Worm (Caenorhabditis elegans) whole organism, L3 larva: ENCODE measurements around the gene gpa-12.

Source experiments
- ZK546.5 ChIP-seq: sonication (generic microtip); optimal IDR thresholded peaks from 2 replicates; lab custom pipeline; 2017; ENCODE audit warnings: missing biosample characterization, missing genetic modification characterization
- aly-2 ChIP-seq: fragments of 150-350 bp; optimal IDR thresholded peaks from 2 replicates; lab custom pipeline; 2014; ENCODE audit warnings: missing biosample characterization, missing genetic modification characterization
- ama-1 ChIP-seq: fragments of 150-350 bp; optimal IDR thresholded peaks from 2 replicates; lab custom pipeline; 2018
- ceh-82 ChIP-seq: fragments of 150-350 bp; optimal IDR thresholded peaks from 2 replicates; lab custom pipeline; 2014; ENCODE audit warnings: missing biosample characterization, missing genetic modification characterization
- ceh-9 ChIP-seq: sonication (generic microtip); optimal IDR thresholded peaks from 2 replicates; lab custom pipeline; 2018; ENCODE audit warnings: missing biosample characterization, missing genetic modification characterization
- daf-12 ChIP-seq: fragments of 150-350 bp; optimal IDR thresholded peaks from 2 replicates; lab custom pipeline; 2014; ENCODE audit warnings: missing biosample characterization, missing genetic modification reagents, missing genetic modification characterization
- egl-5 ChIP-seq: fragments of 150-350 bp; optimal IDR thresholded peaks from 2 replicates; lab custom pipeline; 2017; ENCODE audit warnings: missing biosample characterization, missing genetic modification reagents, missing genetic modification characterization, inconsistent platforms
- elt-1 ChIP-seq: fragments of 150-350 bp; optimal IDR thresholded peaks from 2 replicates; lab custom pipeline; 2014; ENCODE audit warnings: missing biosample characterization, missing genetic modification characterization
- elt-2 ChIP-seq: sonication (generic microtip); optimal IDR thresholded peaks from 2 replicates; lab custom pipeline; 2016; ENCODE audit warnings: missing genetic modification reagents, mild to moderate bottlenecking, missing genetic modification characterization, missing compliant biosample characterization
- fkh-10 ChIP-seq: sonication (generic microtip); optimal IDR thresholded peaks from 2 replicates; lab custom pipeline; 2017; ENCODE audit warnings: missing biosample characterization, missing genetic modification reagents, missing genetic modification characterization
- fkh-2 ChIP-seq: fragments of 150-350 bp; optimal IDR thresholded peaks from 2 replicates; lab custom pipeline; 2014; ENCODE audit warnings: missing biosample characterization, missing genetic modification reagents, missing genetic modification characterization
- hmg-11 ChIP-seq: sonication (generic microtip); optimal IDR thresholded peaks from 2 replicates; lab custom pipeline; 2016; ENCODE audit warnings: missing genetic modification characterization, missing compliant biosample characterization
- jun-1 ChIP-seq: fragments of 150-350 bp; optimal IDR thresholded peaks from 2 replicates; lab custom pipeline; 2014; ENCODE audit warnings: missing biosample characterization, missing genetic modification reagents, missing genetic modification characterization
- lin-15B ChIP-seq: fragments of 150-350 bp; optimal IDR thresholded peaks from 2 replicates; lab custom pipeline; 2014; ENCODE audit warnings: missing biosample characterization, missing genetic modification characterization
- lin-39 ChIP-seq: fragments of 150-350 bp; optimal IDR thresholded peaks from 2 replicates; lab custom pipeline; 2018; ENCODE audit warnings: missing biosample characterization, missing genetic modification reagents, missing genetic modification characterization
- lsy-12 ChIP-seq: sonication (generic microtip); optimal IDR thresholded peaks from 2 replicates; lab custom pipeline; 2016; ENCODE audit warnings: mild to moderate bottlenecking, missing genetic modification characterization, missing compliant biosample characterization
- mdl-1 ChIP-seq: fragments of 150-350 bp; optimal IDR thresholded peaks from 2 replicates; lab custom pipeline; 2014; ENCODE audit warnings: missing biosample characterization, missing genetic modification characterization
- mml-1 ChIP-seq: fragments of 150-350 bp; sonication (generic microtip); optimal IDR thresholded peaks from 3 replicates; lab custom pipeline; 2014; ENCODE audit warnings: missing biosample characterization, missing genetic modification characterization
- nfya-1 ChIP-seq: sonication (generic microtip); optimal IDR thresholded peaks from 2 replicates; lab custom pipeline; 2017; ENCODE audit warnings: missing genetic modification characterization, mild to moderate bottlenecking, missing compliant biosample characterization, antibody characterized with exemption, moderate library complexity; ENCODE audit not compliant: insufficient read depth
- nhr-11 ChIP-seq: fragments of 150-350 bp; optimal IDR thresholded peaks from 2 replicates; lab custom pipeline; 2014; ENCODE audit warnings: missing biosample characterization, missing genetic modification characterization
- nhr-12 ChIP-seq: fragments of 150-350 bp; optimal IDR thresholded peaks from 2 replicates; lab custom pipeline; 2014; ENCODE audit warnings: missing biosample characterization, missing genetic modification characterization
- nhr-23 ChIP-seq: fragments of 150-350 bp; optimal IDR thresholded peaks from 2 replicates; lab custom pipeline; 2014; ENCODE audit warnings: missing biosample characterization, missing genetic modification reagents, missing genetic modification characterization
- nhr-237 ChIP-seq: fragments of 150-350 bp; optimal IDR thresholded peaks from 2 replicates; lab custom pipeline; 2014; ENCODE audit warnings: missing biosample characterization, missing genetic modification characterization
- nhr-43 ChIP-seq: sonication (generic microtip); optimal IDR thresholded peaks from 2 replicates; lab custom pipeline; 2016; ENCODE audit warnings: mild to moderate bottlenecking, missing genetic modification characterization, missing compliant biosample characterization; ENCODE audit not compliant: poor library complexity, severe bottlenecking
- nhr-76 ChIP-seq: fragments of 150-350 bp; sonication (generic microtip); optimal IDR thresholded peaks from 5 replicates; lab custom pipeline; 2014; ENCODE audit warnings: missing biosample characterization, missing genetic modification characterization
- nhr-77 ChIP-seq: fragments of 150-350 bp; optimal IDR thresholded peaks from 2 replicates; lab custom pipeline; 2014; ENCODE audit warnings: missing biosample characterization, missing genetic modification characterization
- pqm-1 ChIP-seq: fragments of 150-350 bp; optimal IDR thresholded peaks from 2 replicates; lab custom pipeline; 2017; ENCODE audit warnings: missing biosample characterization, missing genetic modification characterization, inconsistent platforms
- sea-2 ChIP-seq: fragments of 150-350 bp; sonication (generic microtip); optimal IDR thresholded peaks from 4 replicates; lab custom pipeline; 2014; ENCODE audit warnings: missing biosample characterization, missing genetic modification reagents, missing genetic modification characterization
- snpc-4 ChIP-seq: fragments of 150-350 bp; optimal IDR thresholded peaks from 2 replicates; lab custom pipeline; 2014; ENCODE audit warnings: missing biosample characterization, missing genetic modification characterization
- tbx-2 ChIP-seq: sonication (generic microtip); optimal IDR thresholded peaks from 2 replicates; lab custom pipeline; 2016; ENCODE audit warnings: mild to moderate bottlenecking, missing genetic modification characterization, missing compliant biosample characterization
- unc-62 ChIP-seq: fragments of 150-350 bp; sonication (generic microtip); optimal IDR thresholded peaks from 4 replicates; lab custom pipeline; 2014; ENCODE audit warnings: missing biosample characterization, missing genetic modification reagents, missing genetic modification characterization
- zag-1 ChIP-seq: fragments of 150-350 bp; optimal IDR thresholded peaks from 2 replicates; lab custom pipeline; 2014; ENCODE audit warnings: missing biosample characterization, missing genetic modification characterization
- ztf-4 ChIP-seq: fragments of 150-350 bp; optimal IDR thresholded peaks from 2 replicates; lab custom pipeline; 2014; ENCODE audit warnings: missing biosample characterization, missing genetic modification characterization

gpa-12 gene

DNA sequence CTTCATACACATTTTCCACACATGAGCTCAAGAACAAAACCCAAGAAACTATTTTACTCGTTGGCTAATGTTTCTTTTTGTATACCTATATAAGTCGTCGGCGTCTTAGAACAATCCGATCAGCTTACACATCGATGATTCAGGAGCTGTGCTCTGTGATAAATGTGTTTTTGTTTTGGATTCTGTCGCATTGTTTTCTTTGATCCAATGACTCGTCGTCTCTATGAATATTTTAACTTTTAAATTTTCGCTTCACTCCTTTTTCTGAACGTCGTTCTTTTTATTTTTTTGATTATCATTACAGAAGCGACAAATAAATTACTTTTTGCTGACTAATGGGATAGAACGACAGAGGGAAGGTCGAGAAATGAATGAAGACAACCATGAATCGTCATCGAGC, 48.0 kb downstream of the gpa-12 start, which contains the start of gene B0416.3:
TSS of gene B0416.3 (plus strand) at position 301 of the 400 bp plus-strand sequence.
- TF ChIP-seq ceh-82 (tag; lab: Kevin White, UChicago) = no peak
- TF ChIP-seq nhr-237 (tag; lab: Kevin White, UChicago) = no peak
- no peak for TF ChIP-seq ZK546.5 (tag; lab: Kevin White, UChicago)
- no peak for TF ChIP-seq nhr-76
- TF ChIP-seq lin-15B (tag; lab: Kevin White, UChicago) = no peak
- TF ChIP-seq lsy-12 = no peak
- no peak for TF ChIP-seq fkh-10
- TF ChIP-seq snpc-4 (tag; lab: Kevin White, UChicago) = no peak
- TF ChIP-seq zag-1 = no peak

DNA sequence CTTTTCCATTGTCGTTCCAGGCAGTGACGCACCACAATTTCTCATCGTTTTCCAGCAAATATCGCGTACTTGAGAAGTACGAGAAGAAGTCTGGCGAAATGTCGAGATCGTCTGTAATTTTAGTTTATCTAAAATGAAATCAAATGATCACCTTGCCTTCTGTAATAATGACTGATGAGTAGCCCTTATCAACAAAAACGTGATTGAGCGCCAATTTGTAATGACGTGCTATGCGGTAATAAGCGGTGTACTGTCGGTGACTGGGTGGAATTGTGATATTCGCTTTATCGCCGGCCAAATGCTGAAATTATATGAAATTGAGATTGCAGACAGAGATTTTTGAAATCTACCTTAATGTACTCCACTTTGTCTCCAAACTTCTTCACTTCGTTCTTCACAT, 52.1 kb downstream of the gpa-12 start:
- TF ChIP-seq nhr-43 (tag; lab: Kevin White, UChicago) = no peak
- no peak for TF ChIP-seq daf-12 (tag; lab: Kevin White, UChicago)
- TF ChIP-seq pqm-1 = peak; percentile 59
- TF ChIP-seq ZK546.5 (tag; lab: Kevin White, UChicago) = no peak
- TF ChIP-seq mml-1 (tag; lab: Kevin White, UChicago) = no peak
- TF ChIP-seq egl-5 (tag; lab: Kevin White, UChicago) = no peak
- no peak for TF ChIP-seq unc-62 (GFP tag; lab: Kevin White, UChicago)
- no peak for TF ChIP-seq nhr-11 (tag; lab: Kevin White, UChicago)
- TF ChIP-seq jun-1 = no peak
- no peak for TF ChIP-seq ceh-9 (tag; lab: Kevin White, UChicago)
- no peak for TF ChIP-seq ztf-4 (tag; lab: Kevin White, UChicago)
- TF ChIP-seq elt-2 (tag; lab: Kevin White, UChicago) = peak; percentile 71
- no peak for TF ChIP-seq elt-1 (tag; lab: Kevin White, UChicago)

DNA sequence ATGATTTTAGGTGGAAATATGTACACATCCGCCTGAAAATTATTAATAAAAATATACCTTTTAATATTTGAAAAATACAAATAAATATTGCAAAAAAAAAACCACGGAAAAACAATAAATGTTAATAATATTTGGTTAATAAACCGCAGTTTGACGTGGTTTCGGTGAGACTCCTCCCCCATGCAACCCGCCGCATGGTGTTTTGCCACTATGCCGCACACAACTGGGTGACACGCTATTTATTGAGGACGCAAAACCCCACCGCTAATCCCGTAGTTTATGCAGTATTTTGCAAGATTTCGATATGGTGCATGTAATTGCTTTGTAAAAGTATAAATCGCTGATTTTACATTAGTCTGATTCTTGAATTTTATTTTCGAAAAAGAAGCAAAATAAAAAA, 53.2 kb downstream of the gpa-12 start, which contains the start of gene gly-13:
TSS of gene gly-13 (minus strand) at position 32 of the 400 bp plus-strand sequence.
- TF ChIP-seq fkh-2 (tag; lab: Kevin White, UChicago) = no peak
- peak; percentile 19 for TF ChIP-seq elt-2 (tag; lab: Kevin White, UChicago)
- TF ChIP-seq daf-12 (tag; lab: Kevin White, UChicago) = no peak
- no peak for TF ChIP-seq snpc-4 (tag; lab: Kevin White, UChicago)
- TF ChIP-seq ztf-4 (tag; lab: Kevin White, UChicago) = no peak
- no peak for TF ChIP-seq tbx-2 (tag; lab: Kevin White, UChicago)
- no peak for TF ChIP-seq unc-62 (GFP tag; lab: Kevin White, UChicago)
- no peak for TF ChIP-seq mdl-1 (tag; lab: Kevin White, UChicago)
- no peak for TF ChIP-seq hmg-11 (tag; lab: Kevin White, UChicago)
- TF ChIP-seq nhr-23 (tag; lab: Kevin White, UChicago) = peak; percentile 19
- peak; percentile 8 for TF ChIP-seq nfya-1

DNA sequence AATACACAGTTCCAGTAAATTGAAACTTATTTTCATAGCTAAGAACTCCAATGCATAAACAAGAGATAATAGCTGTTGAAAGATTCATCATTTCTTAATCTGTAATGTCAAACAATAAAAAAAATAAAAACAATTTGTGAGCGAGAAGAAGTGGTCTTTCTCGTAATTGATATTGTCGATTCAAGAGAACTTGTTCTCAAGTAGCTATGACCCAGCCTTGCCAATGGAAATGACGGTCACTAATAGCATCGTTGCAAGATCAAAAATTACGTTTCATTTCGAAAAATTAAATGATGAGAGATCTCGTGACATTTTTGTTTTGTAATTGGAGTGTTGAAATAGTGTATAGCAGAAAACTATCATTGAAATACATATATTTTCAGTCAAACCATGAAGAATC, 54.5 kb downstream of the gpa-12 start, which contains the start of gene B0416.7:
TSS of gene B0416.7 (minus strand) at position 101 of the 400 bp plus-strand sequence.
- TF ChIP-seq nhr-76 = no peak
- no peak for TF ChIP-seq pqm-1
- no peak for TF ChIP-seq nhr-12
- TF ChIP-seq ama-1 (lab: Kevin White, UChicago) = no peak
- no peak for TF ChIP-seq ZK546.5 (tag; lab: Kevin White, UChicago)
- TF ChIP-seq nhr-77 (tag; lab: Kevin White, UChicago) = no peak
- no peak for TF ChIP-seq zag-1
- TF ChIP-seq sea-2 = no peak
- no peak for TF ChIP-seq lin-39 (tag; lab: Kevin White, UChicago)
- TF ChIP-seq aly-2 = no peak
- TF ChIP-seq ztf-4 (tag; lab: Kevin White, UChicago) = no peak
- TF ChIP-seq ceh-9 (tag; lab: Kevin White, UChicago) = no peak
- TF ChIP-seq lsy-12 = no peak
- TF ChIP-seq nfya-1 = no peak
- no peak for TF ChIP-seq elt-1 (tag; lab: Kevin White, UChicago)
- no peak for TF ChIP-seq nhr-11 (tag; lab: Kevin White, UChicago)
- TF ChIP-seq snpc-4 (tag; lab: Kevin White, UChicago) = no peak
- no peak for TF ChIP-seq fkh-10
